Fruit fly (Drosophila melanogaster): ENCODE results near the gene CG31661.

CG31661 gene

dm6 chr2L:1470772-1471171 lies 26.3 kb upstream of the CG31661 start:
- TF ChIP-seq cnc (optimal IDR thresholded peaks at IDR 0.05) (no peak), CG33017 (tag; optimal IDR thresholded peaks at IDR 0.05) (no peak), Mnt (GFP tag; optimal IDR thresholded peaks at IDR 0.05) (no peak), Clk (GFP tag; optimal IDR thresholded peaks at IDR 0.05) (no peak), tj (GFP tag; optimal IDR thresholded peaks at IDR 0.05) (no peak)

- no peak for TF ChIP-seq Crg-1 (GFP tag; optimal IDR thresholded peaks at IDR 0.05)
- no peak for TF ChIP-seq pad (GFP tag; optimal IDR thresholded peaks at IDR 0.05)
- no peak for TF ChIP-seq kay (GFP tag; ENCODE audit: borderline replicate concordance)
- TF ChIP-seq cnc (optimal IDR thresholded peaks at IDR 0.05) = no peak
- no peak for TF ChIP-seq Clk (GFP tag; optimal IDR thresholded peaks at IDR 0.05)
- TF ChIP-seq CG33017 (tag; optimal IDR thresholded peaks at IDR 0.05) = no peak
- no peak for TF ChIP-seq toe (GFP tag; optimal IDR thresholded peaks at IDR 0.05)
- no peak for TF ChIP-seq Hr96 (GFP tag; optimal IDR thresholded peaks at IDR 0.05)
- no peak for TF ChIP-seq CG12768 (GFP tag; optimal IDR thresholded peaks at IDR 0.05)
- TF ChIP-seq CG14711 (tag; optimal IDR thresholded peaks at IDR 0.05) = no peak
- no peak for TF ChIP-seq CG1620 (GFP tag; optimal IDR thresholded peaks at IDR 0.05)
- no peak for TF ChIP-seq ovo (GFP tag; optimal IDR thresholded peaks at IDR 0.05)
- no peak for TF ChIP-seq cic (GFP tag; optimal IDR thresholded peaks at IDR 0.05)
- TF ChIP-seq CG5204 (GFP tag; optimal IDR thresholded peaks at IDR 0.05) = no peak
- TF ChIP-seq Mnt (GFP tag; optimal IDR thresholded peaks at IDR 0.05) = no peak
- TF ChIP-seq CG7045 (GFP tag; optimal IDR thresholded peaks at IDR 0.05) = no peak
- no peak for TF ChIP-seq CG7101 (tag; optimal IDR thresholded peaks at IDR 0.05)
- no peak for TF ChIP-seq CG11617 (GFP tag; optimal IDR thresholded peaks at IDR 0.05)
- TF ChIP-seq bab1 (GFP tag; optimal IDR thresholded peaks at IDR 0.05) = no peak
- TF ChIP-seq tj (GFP tag; optimal IDR thresholded peaks at IDR 0.05) = no peak
Measured at dm6 chr2L:1473427-1473826, 23.6 kb upstream of the CG31661 start.

- no peak for TF ChIP-seq Crg-1 (GFP tag; optimal IDR thresholded peaks at IDR 0.05)
- TF ChIP-seq pad (GFP tag; optimal IDR thresholded peaks at IDR 0.05) = no peak
- no peak for TF ChIP-seq CG14711 (tag; optimal IDR thresholded peaks at IDR 0.05)
- no peak for TF ChIP-seq cnc (optimal IDR thresholded peaks at IDR 0.05)
- no peak for TF ChIP-seq CG11617 (GFP tag; optimal IDR thresholded peaks at IDR 0.05)
- no peak for TF ChIP-seq cic (GFP tag; optimal IDR thresholded peaks at IDR 0.05)
- no peak for TF ChIP-seq Hr96 (GFP tag; optimal IDR thresholded peaks at IDR 0.05)
- no peak for TF ChIP-seq CG1620 (GFP tag; optimal IDR thresholded peaks at IDR 0.05)
- TF ChIP-seq CG33017 (tag; optimal IDR thresholded peaks at IDR 0.05) = no peak
- no peak for TF ChIP-seq CG7045 (GFP tag; optimal IDR thresholded peaks at IDR 0.05)
- TF ChIP-seq kay (GFP tag; ENCODE audit: borderline replicate concordance) = no peak
- no peak for TF ChIP-seq tj (GFP tag; optimal IDR thresholded peaks at IDR 0.05)
- no peak for TF ChIP-seq ovo (GFP tag; optimal IDR thresholded peaks at IDR 0.05)
- no peak for TF ChIP-seq toe (GFP tag; optimal IDR thresholded peaks at IDR 0.05)
- TF ChIP-seq Mnt (GFP tag; optimal IDR thresholded peaks at IDR 0.05) = no peak
- no peak for TF ChIP-seq CG5204 (GFP tag; optimal IDR thresholded peaks at IDR 0.05)
- TF ChIP-seq Clk (GFP tag; optimal IDR thresholded peaks at IDR 0.05) = no peak
Measured at dm6 chr2L:1476872-1477503, 20.1 kb upstream of the CG31661 start.

dm6 chr2L:1478488-1478887 lies 18.6 kb upstream of the CG31661 start:
- TF ChIP-seq toe (GFP tag; optimal IDR thresholded peaks at IDR 0.05) (no peak), CG11617 (GFP tag; optimal IDR thresholded peaks at IDR 0.05) (no peak), Hr96 (GFP tag; optimal IDR thresholded peaks at IDR 0.05) (no peak), kay (GFP tag; ENCODE audit: borderline replicate concordance) (no peak), Crg-1 (GFP tag; optimal IDR thresholded peaks at IDR 0.05) (no peak), CG1620 (GFP tag; optimal IDR thresholded peaks at IDR 0.05) (no peak), CG7045 (GFP tag; optimal IDR thresholded peaks at IDR 0.05) (no peak), bab1 (GFP tag; optimal IDR thresholded peaks at IDR 0.05) (no peak), tj (GFP tag; optimal IDR thresholded peaks at IDR 0.05) (no peak), cic (GFP tag; optimal IDR thresholded peaks at IDR 0.05) (no peak), Mnt (GFP tag; optimal IDR thresholded peaks at IDR 0.05) (no peak), CG12768 (GFP tag; optimal IDR thresholded peaks at IDR 0.05) (no peak), Clk (GFP tag; optimal IDR thresholded peaks at IDR 0.05) (no peak), CG14711 (tag; optimal IDR thresholded peaks at IDR 0.05) (no peak), CG5204 (GFP tag; optimal IDR thresholded peaks at IDR 0.05) (no peak), CG7101 (tag; optimal IDR thresholded peaks at IDR 0.05) (no peak)

- TF ChIP-seq CG5204 (GFP tag; optimal IDR thresholded peaks at IDR 0.05) = no peak
Measured at dm6 chr2L:1485975-1486665, 10.9 kb upstream of the CG31661 start.

dm6 chr2L:1491791-1492345 lies 5.2 kb upstream of the CG31661 start, which contains the start of gene CG31928:
Gene CG31928 (plus strand): TSS chr2L:1492295.
- TF ChIP-seq cic (GFP tag; optimal IDR thresholded peaks at IDR 0.05) (no peak), CG5204 (GFP tag; optimal IDR thresholded peaks at IDR 0.05) (peak; percentile 20)
